Worm (Caenorhabditis elegans) whole organism, dauer: ENCODE measurements around the gene bgnt-1.2.

Experiments used
- unc-62 ChIP-seq: sonication (generic microtip); optimal IDR thresholded peaks from 2 replicates; lab custom pipeline; 2017; ENCODE audit warnings: missing biosample characterization, missing genetic modification reagents, missing genetic modification characterization

Gene bgnt-1.2

DNA sequence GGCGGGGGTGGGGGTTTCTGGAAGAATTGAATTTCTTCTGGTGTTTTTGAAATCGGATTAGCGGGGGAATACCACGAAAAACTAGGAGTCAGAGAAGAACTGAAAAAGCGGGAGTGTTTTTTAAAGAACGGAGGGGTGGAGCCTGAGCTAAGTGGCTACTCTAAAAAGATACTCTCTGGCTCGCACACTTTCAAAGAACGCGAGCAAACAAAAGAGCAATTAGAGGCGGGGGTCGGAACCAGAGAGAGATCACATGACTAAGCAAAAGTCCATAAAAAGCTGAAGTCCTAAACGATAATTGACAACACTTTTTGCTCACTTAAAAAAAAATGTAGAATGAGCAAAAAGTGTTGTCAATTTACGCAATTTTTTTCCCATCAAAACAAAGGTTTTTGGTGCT lies 15.9 kb upstream of the bgnt-1.2 start:
- no peak for TF ChIP-seq unc-62 (GFP tag; lab: Kevin White, UChicago)

DNA sequence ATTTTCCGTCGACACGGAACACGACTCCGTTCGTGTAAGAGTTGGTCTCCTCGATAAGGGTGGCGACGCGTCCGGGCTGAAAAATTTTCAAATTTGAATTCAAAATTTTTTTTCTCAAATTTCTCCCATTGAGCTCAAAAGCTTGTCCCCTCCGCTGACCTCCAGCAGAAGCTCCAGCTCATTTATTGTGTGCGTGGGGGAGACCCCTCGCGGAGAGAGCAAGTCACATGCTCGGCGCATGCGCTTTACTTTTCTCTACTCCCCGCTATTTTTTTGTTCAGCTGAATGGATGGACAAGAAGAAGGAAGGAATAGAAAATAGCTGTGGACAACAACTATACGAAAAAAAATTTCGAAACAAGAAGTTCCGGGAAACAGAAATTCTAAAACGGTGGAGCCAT lies 15.0 kb upstream of the bgnt-1.2 start:
- TF ChIP-seq unc-62 (GFP tag; lab: Kevin White, UChicago), result no peak

DNA sequence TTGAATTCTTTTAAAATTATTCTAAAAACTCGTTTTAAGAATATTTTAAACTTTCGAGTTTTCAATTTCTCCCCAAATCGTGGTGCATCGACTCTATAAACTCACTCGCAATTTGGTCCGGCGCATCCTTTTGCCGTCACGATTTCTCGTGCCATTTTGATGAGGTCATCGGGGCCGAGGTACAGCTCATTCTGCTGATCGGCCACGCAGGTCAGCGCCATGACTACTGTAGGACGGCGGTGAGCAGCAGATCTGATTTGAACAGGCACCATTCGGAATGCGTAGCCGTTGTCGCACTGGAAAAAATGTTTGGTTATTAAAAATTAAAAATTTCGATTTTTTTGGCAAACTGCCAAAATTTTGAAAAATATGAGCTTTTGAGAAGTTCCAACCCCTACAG lies 14.2 kb upstream of the bgnt-1.2 start:
- no peak for TF ChIP-seq unc-62 (GFP tag; lab: Kevin White, UChicago)

DNA sequence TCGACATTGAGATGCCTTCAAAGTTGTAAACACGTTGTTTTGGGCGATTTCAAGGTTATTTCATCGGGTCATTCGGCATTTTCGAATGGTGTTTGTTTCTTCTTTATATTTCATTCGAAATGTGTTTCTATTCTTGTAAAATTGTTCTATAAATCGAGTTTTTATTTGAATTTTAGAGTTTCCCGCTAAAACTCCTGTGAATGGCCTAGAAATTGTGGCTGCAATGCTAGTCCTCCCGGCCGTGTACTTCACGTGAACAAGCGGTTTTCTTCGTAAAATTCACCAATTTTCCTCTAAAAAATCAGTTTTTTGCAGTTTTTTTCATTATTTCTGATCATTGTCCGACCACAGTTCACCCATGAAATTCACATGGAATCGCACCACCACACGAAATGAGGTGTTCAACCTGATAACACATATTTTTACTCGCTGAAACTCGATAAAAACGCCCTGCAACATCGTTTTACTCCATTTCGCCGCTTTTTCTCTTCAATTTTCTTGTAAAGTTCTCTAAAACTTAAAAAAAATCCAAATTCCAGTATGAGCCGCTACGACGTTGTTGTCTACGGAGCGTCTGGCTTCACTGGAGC lies 8.6 kb upstream of the bgnt-1.2 start, which contains the start of gene ldp-1:
Gene ldp-1 (plus strand): TSS at position 540 of the 590 bp plus-strand sequence.
- no peak for TF ChIP-seq unc-62 (GFP tag; lab: Kevin White, UChicago)

DNA sequence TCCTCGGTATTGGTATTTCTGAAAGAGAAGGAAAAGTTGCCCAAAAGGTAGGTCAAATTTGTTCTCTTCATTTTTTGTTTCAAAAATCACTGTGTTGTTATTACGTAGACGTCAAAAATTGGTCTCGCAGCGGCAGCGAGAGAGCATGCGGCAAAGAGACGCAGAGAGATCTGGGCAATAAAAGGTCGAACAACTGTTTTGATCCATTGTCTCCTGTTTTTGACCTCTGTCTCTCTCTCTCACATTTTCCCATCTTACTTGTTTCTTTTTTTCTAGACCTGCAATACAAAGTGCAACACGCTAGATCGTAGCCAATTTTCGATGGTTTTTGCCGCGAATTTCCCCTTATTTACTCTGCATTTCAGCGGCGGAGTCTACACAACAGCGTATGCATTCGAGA lies 8.1 kb upstream of the bgnt-1.2 start:
- no peak for TF ChIP-seq unc-62 (GFP tag; lab: Kevin White, UChicago)

DNA sequence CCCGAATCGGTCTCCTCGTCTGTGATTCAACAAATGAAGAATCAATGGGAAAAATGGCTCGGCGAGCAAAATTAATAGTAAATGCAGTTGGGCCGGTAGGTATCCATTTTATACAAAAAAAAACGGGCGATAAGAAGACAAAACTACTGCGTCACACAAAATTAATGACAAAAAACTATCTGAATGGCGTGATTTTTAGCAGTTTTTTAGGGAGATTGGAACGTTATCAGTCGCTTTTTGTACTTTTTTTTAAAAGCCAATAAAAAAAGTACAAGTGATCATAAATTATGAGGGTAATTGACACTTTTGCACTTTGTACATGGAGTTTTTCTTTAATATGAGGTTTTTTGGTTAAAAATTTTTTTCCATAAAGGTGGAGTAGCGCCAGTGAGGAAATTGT lies 4.7 kb upstream of the bgnt-1.2 start:
- no peak for TF ChIP-seq unc-62 (GFP tag; lab: Kevin White, UChicago)

DNA sequence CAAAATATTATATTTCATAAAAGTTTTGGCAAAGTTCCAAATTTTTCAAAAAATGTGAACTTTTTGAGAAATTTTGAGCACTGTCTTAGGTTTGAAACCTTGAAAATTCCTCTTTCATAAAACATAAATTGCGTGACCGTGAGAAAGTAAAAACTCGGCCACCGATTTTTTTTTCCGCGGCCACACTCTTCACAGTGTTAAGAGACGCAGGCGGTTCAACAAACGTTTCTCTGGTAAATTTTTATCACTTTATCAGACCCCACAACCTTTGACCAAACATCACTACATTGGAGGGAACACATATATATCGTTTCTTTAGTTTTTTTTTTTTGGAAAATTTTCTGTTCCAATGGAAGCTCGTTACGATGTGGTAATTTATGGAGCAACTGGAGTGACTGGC lies 4.0 kb upstream of the bgnt-1.2 start, which contains the start of gene F22F7.2:
Gene F22F7.2 (plus strand): TSS at position 266 of the 400 bp plus-strand sequence.
- TF ChIP-seq unc-62 (GFP tag; lab: Kevin White, UChicago), result no peak

DNA sequence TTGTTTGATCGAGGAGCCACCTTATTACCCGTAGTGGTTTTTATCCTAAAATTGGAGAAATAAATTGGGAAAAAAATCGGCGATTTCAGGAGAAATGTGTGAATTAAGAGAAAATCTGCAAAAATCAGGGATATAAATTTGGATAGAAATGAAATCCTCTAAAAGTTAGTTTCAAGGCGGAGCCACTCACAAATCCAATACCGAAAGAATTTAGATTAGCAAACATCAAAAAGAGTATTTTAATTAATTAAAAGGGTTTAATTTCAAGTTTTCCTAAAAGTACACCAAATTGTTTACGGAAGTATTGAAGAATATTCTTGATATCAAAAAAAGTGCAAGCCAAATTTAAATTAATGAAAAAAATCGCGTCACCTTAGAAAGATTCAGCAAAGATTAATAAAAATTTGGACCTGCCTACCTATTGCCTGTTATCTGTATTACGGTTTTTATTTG lies 3.5 kb upstream of the bgnt-1.2 start, which contains the start of gene F22F7.8:
Gene F22F7.8 (minus strand): TSS at position 51 of the 453 bp plus-strand sequence.
- TF ChIP-seq unc-62 (GFP tag; lab: Kevin White, UChicago), result no peak

DNA sequence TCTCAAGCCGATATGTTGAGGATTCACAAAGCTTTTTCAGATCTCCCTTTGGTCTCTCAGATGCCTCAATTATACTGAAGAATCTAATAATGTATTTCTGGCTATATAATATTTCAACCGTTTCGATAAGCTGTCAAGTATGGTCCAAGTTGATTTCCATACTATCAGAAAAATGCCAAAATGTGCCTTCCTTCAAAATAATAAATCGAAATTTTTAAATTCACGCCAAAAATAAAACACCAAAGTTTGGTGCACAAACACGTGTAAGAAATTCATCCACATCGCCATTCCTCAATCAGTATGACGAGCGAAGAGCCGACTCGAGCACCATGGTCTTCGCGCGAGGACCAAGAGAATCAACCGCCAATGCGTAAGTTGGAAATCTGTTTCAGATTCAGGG lies 1.1 kb upstream of the bgnt-1.2 start, which contains the start of gene F22F7.11:
Gene F22F7.11 (plus strand): TSS at position 301 of the 400 bp plus-strand sequence.
- no peak for TF ChIP-seq unc-62 (GFP tag; lab: Kevin White, UChicago)

DNA sequence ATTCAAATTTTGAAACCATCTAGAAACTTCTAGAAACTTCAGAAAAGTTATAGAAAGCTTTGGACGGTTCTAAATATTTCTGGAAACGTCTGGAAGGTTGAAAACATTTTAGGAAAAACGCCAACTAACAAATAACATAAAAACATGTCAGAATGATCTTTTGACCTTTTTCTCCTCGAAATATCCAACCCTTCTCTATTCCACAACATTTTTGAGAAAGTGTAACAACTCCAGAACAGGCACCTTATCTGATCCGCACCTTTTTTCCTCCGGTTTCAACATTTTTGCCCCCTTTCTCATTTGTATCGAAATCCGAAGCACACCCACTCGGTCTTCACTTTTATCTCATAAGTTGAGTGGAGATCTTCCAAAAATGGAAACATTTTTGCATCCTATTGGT lies 8.1 kb downstream of the bgnt-1.2 start, which contains the start of gene F22F7.3:
Gene F22F7.3 (plus strand): TSS at position 301 of the 400 bp plus-strand sequence.
- TF ChIP-seq unc-62 (GFP tag; lab: Kevin White, UChicago), result no peak

DNA sequence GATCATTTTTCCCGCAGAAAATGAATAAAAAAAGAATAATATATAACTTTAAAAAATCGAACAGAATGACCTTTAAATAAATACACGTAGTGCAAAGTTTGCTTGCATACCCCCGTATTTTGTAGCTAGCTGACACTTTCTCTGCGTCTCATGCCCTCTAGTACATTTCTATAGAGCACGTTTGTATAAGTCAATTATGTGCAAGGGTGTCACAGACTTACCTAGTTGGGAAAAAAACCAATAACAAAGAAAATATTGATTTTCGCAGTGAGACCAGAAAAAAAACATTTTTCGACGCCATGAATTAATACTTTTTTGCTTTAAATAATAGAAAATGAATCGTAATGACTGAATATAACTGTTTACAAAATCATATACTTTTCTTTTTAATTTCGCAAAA lies 9.2 kb downstream of the bgnt-1.2 start, which contains the start of gene ckb-4:
Gene ckb-4 (minus strand): TSS at position 140 of the 400 bp plus-strand sequence.
- TF ChIP-seq unc-62 (GFP tag; lab: Kevin White, UChicago), result no peak

DNA sequence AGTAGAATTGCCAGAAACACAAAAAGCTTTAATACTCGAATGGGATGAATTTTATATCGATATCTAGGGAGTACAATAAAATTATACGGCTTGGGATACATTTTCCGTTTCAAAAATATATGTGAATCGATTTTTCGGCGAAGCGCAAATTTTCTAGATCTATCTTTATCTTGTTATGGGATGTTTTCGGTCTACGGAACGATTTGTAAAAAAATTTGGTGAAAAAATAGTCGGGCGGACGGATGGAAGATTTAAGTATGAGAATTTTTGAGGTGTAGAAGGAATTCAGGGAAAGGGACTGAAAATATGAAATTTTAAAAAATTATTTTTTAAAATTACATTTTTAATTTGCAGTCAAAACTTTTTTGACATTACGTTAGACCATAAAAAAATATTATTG lies 12.5 kb downstream of the bgnt-1.2 start, which contains the start of gene F22F7.4:
Gene F22F7.4 (minus strand): TSS at position 101 of the 400 bp plus-strand sequence.
- no peak for TF ChIP-seq unc-62 (GFP tag; lab: Kevin White, UChicago)

DNA sequence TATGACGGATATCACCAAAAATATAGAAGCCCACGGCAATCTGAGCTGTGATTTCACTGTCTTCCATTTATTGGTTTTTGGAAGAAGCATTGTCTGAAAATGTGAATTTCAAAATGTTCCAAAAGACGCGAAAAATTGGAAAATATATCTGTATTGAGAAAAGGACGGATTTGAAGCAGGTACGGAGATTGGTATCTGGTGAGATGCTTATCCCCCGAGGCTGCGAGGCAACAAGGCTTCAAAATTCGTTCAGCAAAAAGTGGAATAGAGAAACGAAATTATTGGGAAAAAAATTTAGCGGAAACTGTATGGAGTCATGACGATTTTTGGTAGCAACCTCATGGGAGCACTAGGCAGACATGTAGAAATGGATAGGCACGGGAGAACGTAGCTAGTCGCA lies 15.4 kb downstream of the bgnt-1.2 start, which contains the start of gene F36F12.1:
Gene F36F12.1 (minus strand): TSS at position 101 of the 400 bp plus-strand sequence.
- no peak for TF ChIP-seq unc-62 (GFP tag; lab: Kevin White, UChicago)

DNA sequence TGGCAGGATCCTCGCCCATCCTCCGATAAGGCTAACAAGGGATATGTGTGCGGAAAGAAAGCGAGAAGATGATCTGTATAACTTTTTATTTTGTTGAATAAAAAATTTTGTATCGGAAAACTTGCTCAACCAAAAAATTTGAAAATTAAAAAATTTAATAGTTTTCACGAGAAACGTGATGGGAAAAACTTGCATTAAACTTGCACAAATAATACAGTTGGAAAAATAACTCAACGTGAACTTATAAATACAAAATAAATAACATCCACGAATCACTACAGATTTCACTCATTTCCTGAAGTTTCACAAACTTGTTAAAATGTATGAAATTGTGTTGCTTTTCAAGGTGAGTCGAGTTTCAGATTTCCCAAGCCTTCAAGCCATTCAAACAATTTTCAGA lies 19.4 kb downstream of the bgnt-1.2 start, which contains the start of gene F36F12.7:
Gene F36F12.7 (plus strand): TSS at position 301 of the 400 bp plus-strand sequence.
- TF ChIP-seq unc-62 (GFP tag; lab: Kevin White, UChicago), result no peak

DNA sequence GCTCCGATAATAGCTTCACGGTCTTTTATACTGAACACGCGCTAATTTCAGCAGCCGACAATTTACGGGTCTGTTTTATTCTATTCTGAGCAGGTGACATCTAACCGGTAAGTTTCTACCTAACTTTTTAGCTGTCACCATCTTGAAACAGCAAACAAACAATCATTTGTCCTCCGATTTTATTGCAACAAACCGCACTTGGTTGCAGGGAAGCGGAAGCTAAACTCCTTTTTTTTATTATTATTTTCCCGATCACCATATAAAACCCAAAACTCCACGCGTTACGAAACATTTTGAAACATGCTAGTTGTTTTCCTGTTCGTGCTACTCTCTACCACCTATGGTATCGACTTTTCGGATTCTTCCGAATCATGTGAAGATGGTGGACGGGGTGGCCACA lies 20.8 kb downstream of the bgnt-1.2 start, which contains the start of gene clec-208:
Gene clec-208 (plus strand): TSS at position 301 of the 400 bp plus-strand sequence.
- no peak for TF ChIP-seq unc-62 (GFP tag; lab: Kevin White, UChicago)

DNA sequence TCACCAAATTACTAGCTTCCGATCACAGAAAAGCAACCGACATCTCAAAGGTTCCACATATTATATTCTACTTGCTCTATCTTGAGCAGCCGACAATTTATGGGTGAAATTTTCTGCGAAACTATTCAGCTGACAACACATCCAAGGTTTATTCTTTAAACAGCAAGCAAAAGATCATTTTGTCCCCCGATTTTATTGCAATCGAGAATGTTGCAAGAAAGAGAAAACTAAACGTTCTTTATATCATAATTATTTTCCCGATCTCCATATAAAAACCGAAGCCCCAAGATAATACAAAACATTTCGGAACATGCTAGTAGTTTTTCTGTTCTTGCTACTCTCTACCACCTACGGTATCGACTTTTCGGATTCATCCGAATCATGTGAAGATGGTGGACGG lies 22.7 kb downstream of the bgnt-1.2 start, which contains the start of gene clec-207:
Gene clec-207 (plus strand): TSS at position 301 of the 400 bp plus-strand sequence.
- no peak for TF ChIP-seq unc-62 (GFP tag; lab: Kevin White, UChicago)
